Fruit fly (Drosophila melanogaster) whole organism, prepupa: ENCODE results near the gene Ctns.

ENCODE experiments used
- CG16779 ChIP-seq: fragments of 200-800 bp; sonication (Bioruptor generic); optimal IDR thresholded peaks from 3 replicates; lab custom pipeline; 2017; ENCODE audit warnings: missing biosample characterization, mild to moderate bottlenecking, missing genetic modification characterization
- CG31627 ChIP-seq: fragments of 200-800 bp; sonication (Bioruptor generic); optimal IDR thresholded peaks from 3 replicates; lab custom pipeline; 2016; ENCODE audit warnings: missing biosample characterization, missing genetic modification characterization
- CG34406 ChIP-seq: fragments of 200-800 bp; sonication (Bioruptor generic); optimal IDR thresholded peaks from 3 replicates; lab custom pipeline; 2016; ENCODE audit warnings: missing biosample characterization, missing genetic modification characterization
- CG8319 ChIP-seq: fragments of 200-800 bp; sonication (Bioruptor generic); optimal IDR thresholded peaks from 3 replicates; lab custom pipeline; 2016; ENCODE audit warnings: missing biosample characterization, missing genetic modification characterization
- dac ChIP-seq: fragments of 200-800 bp; sonication (Bioruptor generic); optimal IDR thresholded peaks from 2 replicates; lab custom pipeline; 2017; ENCODE audit warnings: missing biosample characterization, mild to moderate bottlenecking, missing genetic modification characterization
- dsx ChIP-seq: fragments of 200-800 bp; optimal IDR thresholded peaks from 3 replicates; lab custom pipeline; 2019; ENCODE audit warnings: missing biosample characterization, mild to moderate bottlenecking, missing genetic modification characterization, moderate library complexity; ENCODE audit not compliant: poor library complexity, severe bottlenecking

- TF ChIP-seq dac = no peak
- TF ChIP-seq CG34406 (GFP tag; lab: Kevin White, UChicago) = no peak
- no peak for TF ChIP-seq CG8319 (GFP tag; lab: Kevin White, UChicago)
- TF ChIP-seq CG31627 (GFP tag; lab: Kevin White, UChicago) = no peak
- TF ChIP-seq dsx (GFP tag; lab: Kevin White, UChicago) = no peak
- no peak for TF ChIP-seq CG16779 (tag; lab: Kevin White, UChicago)
Measured at dm6 chr3R:23030900-23031299, 27.9 kb downstream of the Ctns start.
